Fruit fly (Drosophila melanogaster): ENCODE results near the gene CG7202.

CG7202 gene

dm6 chr3L:21536857-21537256 lies 44.3 kb upstream of the CG7202 start, which contains the start of gene Rpn10 (continued):
- TF ChIP-seq Chrac-16 (GFP tag; optimal IDR thresholded peaks at IDR 0.05), result peak; percentile 49
- no peak for TF ChIP-seq MTF-1 (GFP tag; optimal IDR thresholded peaks at IDR 0.05; ENCODE audit: borderline replicate concordance)
- TF ChIP-seq CkIIα-i1 (GFP tag; IDR thresholded peaks at IDR 0.05), result no peak
- TF ChIP-seq jigr1 (GFP tag; IDR thresholded peaks at IDR 0.05), result no peak
- no peak for TF ChIP-seq CG10431 (GFP tag; optimal IDR thresholded peaks at IDR 0.05)
- TF ChIP-seq pb (GFP tag; optimal IDR thresholded peaks at IDR 0.05), result no peak
- no peak for TF ChIP-seq CG9932 (GFP tag; IDR thresholded peaks at IDR 0.05)
- TF ChIP-seq CG9797 (GFP tag; optimal IDR thresholded peaks at IDR 0.05), result peak; percentile 93
- peak; percentile 29 for TF ChIP-seq CG13624 (GFP tag; optimal IDR thresholded peaks at IDR 0.05)
- no peak for TF ChIP-seq Sry-β (GFP tag; optimal IDR thresholded peaks at IDR 0.05)
- no peak for TF ChIP-seq Xrp1 (GFP tag; IDR thresholded peaks at IDR 0.05)
- TF ChIP-seq inv (GFP tag; IDR thresholded peaks at IDR 0.05; ENCODE audit: partially characterized antibody), result peak; percentile 97
- no peak for TF ChIP-seq pros (GFP tag; optimal IDR thresholded peaks at IDR 0.05)
- no peak for TF ChIP-seq ERR (GFP tag; optimal IDR thresholded peaks at IDR 0.05)
- no peak for TF ChIP-seq run (tag; optimal IDR thresholded peaks at IDR 0.05)
- no peak for TF ChIP-seq CG8765 (GFP tag; IDR thresholded peaks at IDR 0.05)
- no peak for TF ChIP-seq Jarid2 (GFP tag; optimal IDR thresholded peaks at IDR 0.05)
- TF ChIP-seq vvl (GFP tag; IDR thresholded peaks at IDR 0.05), result no peak; the same call in 1 of the 2 replicates
- no peak for TF ChIP-seq Lpt (GFP tag; optimal IDR thresholded peaks at IDR 0.05)
- TF ChIP-seq Trl (optimal IDR thresholded peaks at IDR 0.05), result no peak
- no peak for TF ChIP-seq Trl (GFP tag; optimal IDR thresholded peaks at IDR 0.05)
- TF ChIP-seq Hr39 (optimal IDR thresholded peaks at IDR 0.05), result no peak
- no peak for TF ChIP-seq eyg (GFP tag; optimal IDR thresholded peaks at IDR 0.05)
- TF ChIP-seq nau (GFP tag; optimal IDR thresholded peaks at IDR 0.05), result no peak
- TF ChIP-seq sim (GFP tag; IDR thresholded peaks at IDR 0.05), result no peak
- TF ChIP-seq CG33213 (GFP tag; optimal IDR thresholded peaks at IDR 0.05), result peak; percentile 73
- TF ChIP-seq scrt (GFP tag; optimal IDR thresholded peaks at IDR 0.05), result no peak
- TF ChIP-seq Hr78 (GFP tag; optimal IDR thresholded peaks at IDR 0.05), result peak in 1 of 2 experiments; percentile 99
- no peak for TF ChIP-seq CG3407 (GFP tag; optimal IDR thresholded peaks at IDR 0.05)
- peak in 1 of 2 experiments; percentile 5 for TF ChIP-seq chif (GFP tag; optimal IDR thresholded peaks at IDR 0.05)
- no peak for TF ChIP-seq CG18476 (GFP tag; optimal IDR thresholded peaks at IDR 0.05)
- no peak for TF ChIP-seq CG18599 (GFP tag; optimal IDR thresholded peaks at IDR 0.05)
- peak; percentile 49; the same call in 1 of the 2 replicates for TF ChIP-seq CG14014 (GFP tag; IDR thresholded peaks at IDR 0.05)
- no peak for TF ChIP-seq CG5245 (GFP tag; optimal IDR thresholded peaks at IDR 0.05)
- TF ChIP-seq D19A (tag; optimal IDR thresholded peaks at IDR 0.05), result peak; percentile 43
- peak; percentile 98 for TF ChIP-seq bbx (GFP tag; IDR thresholded peaks at IDR 0.05; ENCODE audit: partially characterized antibody)
- no peak for TF ChIP-seq oc (tag; optimal IDR thresholded peaks at IDR 0.05)
- TF ChIP-seq CG16813 (GFP tag; IDR thresholded peaks at IDR 0.05; ENCODE audit: partially characterized antibody), result peak; percentile 99
- peak; percentile 17 for TF ChIP-seq maf-S (GFP tag; optimal IDR thresholded peaks at IDR 0.05)
- no peak for TF ChIP-seq Ada2b (GFP tag; IDR thresholded peaks at IDR 0.05)
- TF ChIP-seq lilli (GFP tag; optimal IDR thresholded peaks at IDR 0.05), result peak; percentile 42
- peak; percentile 64 for TF ChIP-seq phol (tag; optimal IDR thresholded peaks at IDR 0.05)
- no peak for TF ChIP-seq CG3163 (GFP tag; optimal IDR thresholded peaks at IDR 0.05)
- TF ChIP-seq CG18262 (tag; optimal IDR thresholded peaks at IDR 0.05), result peak; percentile 7
- no peak for TF ChIP-seq CG6654 (GFP tag; optimal IDR thresholded peaks at IDR 0.05)
- TF ChIP-seq ase (GFP tag; IDR thresholded peaks at IDR 0.05), result no peak
- TF ChIP-seq lov (optimal IDR thresholded peaks at IDR 0.05), result no peak
- no peak for TF ChIP-seq lov (GFP tag; IDR thresholded peaks at IDR 0.05)
- TF ChIP-seq CG1647 (GFP tag; optimal IDR thresholded peaks at IDR 0.05), result no peak
- no peak for TF ChIP-seq CG10462 (GFP tag; optimal IDR thresholded peaks at IDR 0.05)
- peak; percentile 98 for TF ChIP-seq Opbp (GFP tag; IDR thresholded peaks at IDR 0.05; ENCODE audit: partially characterized antibody)
- TF ChIP-seq danr (GFP tag; IDR thresholded peaks at IDR 0.05), result no peak
